Worm (Caenorhabditis elegans) whole organism, L3 larva: ENCODE measurements around the gene T04H1.13.

Source experiments
- elt-1 ChIP-seq: fragments of 150-350 bp; optimal IDR thresholded peaks from 2 replicates; lab custom pipeline; 2014; ENCODE audit warnings: missing biosample characterization, missing genetic modification characterization
- lin-39 ChIP-seq: fragments of 150-350 bp; optimal IDR thresholded peaks from 2 replicates; lab custom pipeline; 2018; ENCODE audit warnings: missing biosample characterization, missing genetic modification reagents, missing genetic modification characterization
- nfya-1 ChIP-seq: sonication (generic microtip); optimal IDR thresholded peaks from 2 replicates; lab custom pipeline; 2017; ENCODE audit warnings: missing genetic modification characterization, mild to moderate bottlenecking, missing compliant biosample characterization, antibody characterized with exemption, moderate library complexity; ENCODE audit not compliant: insufficient read depth
- nhr-28 ChIP-seq: fragments of 150-350 bp; optimal IDR thresholded peaks from 2 replicates; lab custom pipeline; 2014; ENCODE audit warnings: missing biosample characterization, missing genetic modification characterization
- unc-39 ChIP-seq: sonication (generic microtip); optimal IDR thresholded peaks from 4 replicates; lab custom pipeline; 2017; ENCODE audit warnings: missing biosample characterization, missing genetic modification characterization
- ztf-11 ChIP-seq: fragments of 150-350 bp; optimal IDR thresholded peaks from 2 replicates; lab custom pipeline; 2014; ENCODE audit warnings: missing biosample characterization, missing genetic modification characterization

ce11 chrV:12245777-12246452 is 1.1 kb upstream of the T04H1.13 start:
- TF ChIP-seq nfya-1 (tag; lab: Kevin White, UChicago) (no peak), nhr-28 (tag; lab: Kevin White, UChicago) (no peak), ztf-11 (tag; lab: Kevin White, UChicago) (no peak), elt-1 (tag; lab: Kevin White, UChicago) (no peak), lin-39 (no peak), unc-39 (tag; lab: Kevin White, UChicago) (no peak)
